Worm (Caenorhabditis elegans) whole organism, mixed stage, embryonic: ENCODE measurements around the gene F55G7.3.
A peak's percentile ranks its signal among the peaks of the same experiment; 100 is the strongest.

Source experiments
- M03D4.4 ChIP-seq: sonication (generic microtip); optimal IDR thresholded peaks from 2 replicates; lab custom pipeline; 2017; ENCODE audit warnings: mild to moderate bottlenecking, missing genetic modification characterization, missing compliant biosample characterization
- bed-3 ChIP-seq: fragments of 200-800 bp; sonication (Bioruptor generic); optimal IDR thresholded peaks from 3 replicates; lab custom pipeline; 2018; ENCODE audit warnings: mild to moderate bottlenecking, missing genetic modification characterization, moderate library complexity, missing compliant biosample characterization
- blmp-1 ChIP-seq: fragments of 150-350 bp; optimal IDR thresholded peaks from 2 replicates; lab custom pipeline; 2014; ENCODE audit warnings: missing biosample characterization, missing genetic modification characterization
- ceh-39 ChIP-seq: fragments of 150-350 bp; optimal IDR thresholded peaks from 2 replicates; lab custom pipeline; 2014; ENCODE audit warnings: missing biosample characterization, missing genetic modification characterization
- ceh-43 ChIP-seq: fragments of 200-800 bp; sonication (Bioruptor generic); optimal IDR thresholded peaks from 2 replicates; lab custom pipeline; 2018; ENCODE audit warnings: mild to moderate bottlenecking, missing genetic modification characterization, moderate library complexity, missing compliant biosample characterization
- ceh-83 ChIP-seq: fragments of 200-800 bp; sonication (Bioruptor generic); optimal IDR thresholded peaks from 2 replicates; lab custom pipeline; 2018; ENCODE audit warnings: mild to moderate bottlenecking, missing genetic modification characterization, missing compliant biosample characterization
- ces-1 ChIP-seq: fragments of 150-350 bp; optimal IDR thresholded peaks from 2 replicates; lab custom pipeline; 2014; ENCODE audit warnings: missing biosample characterization, missing genetic modification reagents, missing genetic modification characterization
- cnd-1 ChIP-seq: fragments of 200-800 bp; sonication (Bioruptor generic); optimal IDR thresholded peaks from 2 replicates; lab custom pipeline; 2018; ENCODE audit warnings: mild to moderate bottlenecking, missing genetic modification characterization, missing compliant biosample characterization
- drap-1 ChIP-seq: fragments of 200-800 bp; sonication (Bioruptor generic); optimal IDR thresholded peaks from 3 replicates; lab custom pipeline; 2018; ENCODE audit warnings: mild to moderate bottlenecking, missing genetic modification characterization, missing compliant biosample characterization
- elt-1 ChIP-seq: sonication (generic microtip); optimal IDR thresholded peaks from 2 replicates; lab custom pipeline; 2017; ENCODE audit warnings: missing genetic modification characterization, mild to moderate bottlenecking, missing compliant biosample characterization, antibody characterized with exemption, moderate library complexity, borderline replicate concordance; ENCODE audit not compliant: insufficient read depth
- elt-3 ChIP-seq: fragments of 150-350 bp; optimal IDR thresholded peaks from 2 replicates; lab custom pipeline; 2014; ENCODE audit warnings: missing biosample characterization, missing genetic modification characterization
- flh-1 ChIP-seq: fragments of 200-800 bp; sonication (Bioruptor generic); optimal IDR thresholded peaks from 2 replicates; lab custom pipeline; 2018; ENCODE audit warnings: mild to moderate bottlenecking, missing genetic modification characterization, moderate library complexity, missing compliant biosample characterization
- ham-2 ChIP-seq: fragments of 200-800 bp; sonication (Bioruptor generic); optimal IDR thresholded peaks from 2 replicates; lab custom pipeline; 2018; ENCODE audit warnings: mild to moderate bottlenecking, missing genetic modification characterization, missing compliant biosample characterization
- hlh-1 ChIP-seq: fragments of 150-350 bp; optimal IDR thresholded peaks from 2 replicates; lab custom pipeline; 2014; ENCODE audit warnings: missing biosample characterization, missing genetic modification reagents, missing genetic modification characterization
- lin-32 ChIP-seq: fragments of 200-800 bp; sonication (Bioruptor generic); optimal IDR thresholded peaks from 2 replicates; lab custom pipeline; 2018; ENCODE audit warnings: mild to moderate bottlenecking, missing genetic modification characterization, missing compliant biosample characterization
- lsy-2 ChIP-seq: fragments of 150-350 bp; optimal IDR thresholded peaks from 2 replicates; lab custom pipeline; 2014; ENCODE audit warnings: missing biosample characterization, missing genetic modification characterization
- mab-5 ChIP-seq: fragments of 150-350 bp; optimal IDR thresholded peaks from 2 replicates; lab custom pipeline; 2014; ENCODE audit warnings: missing biosample characterization, missing genetic modification characterization
- mep-1 ChIP-seq: fragments of 150-350 bp; optimal IDR thresholded peaks from 2 replicates; lab custom pipeline; 2017; ENCODE audit warnings: missing biosample characterization, missing genetic modification reagents, missing genetic modification characterization, inconsistent platforms
- mls-2 ChIP-seq: sonication (generic microtip); optimal IDR thresholded peaks from 2 replicates; lab custom pipeline; 2016; ENCODE audit warnings: mild to moderate bottlenecking, missing genetic modification characterization, moderate library complexity, missing compliant biosample characterization
- nhr-12 ChIP-seq: fragments of 150-350 bp; optimal IDR thresholded peaks from 2 replicates; lab custom pipeline; 2014; ENCODE audit warnings: missing biosample characterization, missing genetic modification characterization
- nhr-2 ChIP-seq: fragments of 150-350 bp; optimal IDR thresholded peaks from 2 replicates; lab custom pipeline; 2014; ENCODE audit warnings: missing biosample characterization, missing genetic modification characterization
- nhr-237 ChIP-seq: fragments of 150-350 bp; optimal IDR thresholded peaks from 2 replicates; lab custom pipeline; 2014; ENCODE audit warnings: missing biosample characterization, missing genetic modification characterization
- nhr-28 ChIP-seq: fragments of 150-350 bp; optimal IDR thresholded peaks from 2 replicates; lab custom pipeline; 2014; ENCODE audit warnings: missing biosample characterization, missing genetic modification characterization
- nhr-76 ChIP-seq: sonication (generic microtip); optimal IDR thresholded peaks from 2 replicates; lab custom pipeline; 2017; ENCODE audit warnings: missing biosample characterization, missing genetic modification characterization
- pha-4 ChIP-seq: fragments of 150-350 bp; optimal IDR thresholded peaks from 2 replicates; lab custom pipeline; 2018; ENCODE audit warnings: missing biosample characterization, missing genetic modification reagents, missing genetic modification characterization
- sem-2 ChIP-seq: fragments of 200-800 bp; sonication (Bioruptor generic); optimal IDR thresholded peaks from 2 replicates; lab custom pipeline; 2018; ENCODE audit warnings: mild to moderate bottlenecking, missing genetic modification characterization, missing compliant biosample characterization
- snpc-4 ChIP-seq: fragments of 150-350 bp; optimal IDR thresholded peaks from 2 replicates; lab custom pipeline; 2014; ENCODE audit warnings: missing biosample characterization, missing genetic modification characterization
- sptf-1 ChIP-seq: sonication (generic microtip); optimal IDR thresholded peaks from 2 replicates; lab custom pipeline; 2017; ENCODE audit warnings: mild to moderate bottlenecking, missing genetic modification characterization, moderate library complexity, missing compliant biosample characterization
- tbx-8 ChIP-seq: fragments of 200-800 bp; sonication (Bioruptor generic); optimal IDR thresholded peaks from 2 replicates; lab custom pipeline; 2018; ENCODE audit warnings: mild to moderate bottlenecking, missing genetic modification characterization, moderate library complexity, missing compliant biosample characterization
- unc-39 ChIP-seq: fragments of 150-350 bp; optimal IDR thresholded peaks from 2 replicates; lab custom pipeline; 2014; ENCODE audit warnings: missing biosample characterization, missing genetic modification characterization
- unc-62 ChIP-seq: fragments of 150-350 bp; optimal IDR thresholded peaks from 2 replicates; lab custom pipeline; 2014; ENCODE audit warnings: missing biosample characterization, missing genetic modification reagents, missing genetic modification characterization
- zip-8 ChIP-seq: fragments of 150-350 bp; optimal IDR thresholded peaks from 2 replicates; lab custom pipeline; 2014; ENCODE audit warnings: missing biosample characterization, missing genetic modification characterization
- ztf-11 ChIP-seq: fragments of 150-350 bp; optimal IDR thresholded peaks from 2 replicates; lab custom pipeline; 2014; ENCODE audit warnings: missing biosample characterization, missing genetic modification characterization

The F55G7.3 gene

ce11 chrX:11927585-11927984, 14.3 kb downstream of the F55G7.3 start, which contains the start of gene F55G7.4:
Gene F55G7.4 (plus strand): TSS chrX:11927885.
- TF ChIP-seq tbx-8 (GFP tag; lab: Kevin White, UChicago), result no peak
- no peak for TF ChIP-seq nhr-76
- TF ChIP-seq nhr-28, result no peak
- TF ChIP-seq mep-1 (tag; lab: Kevin White, UChicago), result no peak
- no peak for TF ChIP-seq ceh-39
- no peak for TF ChIP-seq mab-5 (tag; lab: Kevin White, UChicago)
- TF ChIP-seq ceh-43 (GFP tag; lab: Kevin White, UChicago), result no peak
- no peak for TF ChIP-seq lsy-2 (tag; lab: Kevin White, UChicago)
- TF ChIP-seq lin-32 (GFP tag; lab: Kevin White, UChicago), result no peak
- TF ChIP-seq bed-3 (GFP tag; lab: Kevin White, UChicago), result no peak
- no peak for TF ChIP-seq blmp-1 (tag; lab: Kevin White, UChicago)
- no peak for TF ChIP-seq flh-1 (GFP tag; lab: Kevin White, UChicago)
- no peak for TF ChIP-seq ztf-11
- TF ChIP-seq sem-2 (GFP tag; lab: Kevin White, UChicago), result no peak
- TF ChIP-seq cnd-1 (tag; lab: Kevin White, UChicago), result no peak
- TF ChIP-seq nhr-12 (tag; lab: Kevin White, UChicago), result no peak
- no peak for TF ChIP-seq mls-2 (tag; lab: Kevin White, UChicago)
- no peak for TF ChIP-seq pha-4
- TF ChIP-seq nhr-237 (tag; lab: Kevin White, UChicago), result no peak

- TF ChIP-seq nhr-237 (tag; lab: Kevin White, UChicago) (no peak), snpc-4 (tag; lab: Kevin White, UChicago) (no peak), sptf-1 (tag; lab: Kevin White, UChicago) (no peak), hlh-1 (no peak), unc-39 (no peak), mls-2 (tag; lab: Kevin White, UChicago) (no peak), flh-1 (GFP tag; lab: Kevin White, UChicago) (no peak), lin-32 (GFP tag; lab: Kevin White, UChicago) (no peak), nhr-76 (no peak), pha-4 (no peak), elt-3 (no peak), mab-5 (tag; lab: Kevin White, UChicago) (no peak), zip-8 (tag; lab: Kevin White, UChicago) (no peak), nhr-12 (tag; lab: Kevin White, UChicago) (no peak), ceh-83 (GFP tag; lab: Kevin White, UChicago) (no peak)
These were observed 16.6 kb downstream of the F55G7.3 start for ce11 chrX:11925243-11925642.

DNA sequence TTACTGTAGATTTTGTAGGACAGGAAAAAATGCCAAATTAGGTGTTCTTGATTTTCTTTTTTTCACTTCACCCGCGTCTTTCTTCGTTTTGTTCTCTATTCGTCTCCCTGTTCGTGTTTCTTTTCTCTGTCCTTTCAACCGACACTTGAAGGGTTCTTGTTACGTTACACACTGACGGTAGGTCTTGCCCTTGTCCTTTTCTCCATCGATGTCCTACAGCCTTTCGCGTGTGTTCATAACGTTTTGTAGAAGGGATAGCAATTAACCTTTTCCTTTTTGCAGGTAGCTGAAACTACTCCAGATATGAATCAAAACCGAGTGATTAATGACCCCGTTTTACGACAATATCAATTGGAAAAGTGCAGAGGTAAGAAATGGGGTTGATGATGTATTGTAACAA, 17.7 kb downstream of the F55G7.3 start, which contains the start of gene F55G7.1:
Gene F55G7.1, plus strand, starts transcription at position 276 of the 400 bp plus-strand sequence.
- TF ChIP-seq nhr-237 (tag; lab: Kevin White, UChicago) (peak; percentile 9), zip-8 (tag; lab: Kevin White, UChicago) (no peak)

DNA sequence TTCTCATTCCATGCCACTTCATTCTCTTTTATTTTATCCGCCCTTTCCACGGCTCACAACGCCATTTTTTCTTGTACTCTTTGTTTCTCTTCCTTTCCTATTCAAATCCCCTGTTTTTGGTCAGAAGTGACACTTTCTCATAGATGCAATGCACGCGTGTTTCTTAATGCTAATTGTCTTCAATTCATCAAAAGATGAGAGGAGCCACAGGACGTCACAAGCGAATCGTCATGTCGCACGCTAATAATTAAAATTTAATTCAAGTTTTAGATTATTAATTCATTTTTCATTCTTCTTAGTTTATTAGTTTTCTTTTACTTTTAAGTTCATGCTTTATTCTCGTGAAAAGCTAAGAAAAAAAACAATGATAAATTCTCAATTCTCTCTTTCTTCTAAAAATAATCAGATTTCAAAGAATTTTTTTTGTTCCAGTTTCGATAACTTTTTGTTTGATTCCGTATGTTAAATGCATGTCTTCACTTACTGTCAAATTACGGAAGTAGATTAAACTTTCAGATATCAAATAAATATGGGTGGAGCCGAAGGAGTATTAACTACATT, 21.0 kb downstream of the F55G7.3 start, which contains the start of gene Y62H9A.14:
Gene Y62H9A.14, plus strand, starts transcription at position 511 of the 561 bp plus-strand sequence.
- TF ChIP-seq pha-4 (no peak), nhr-237 (tag; lab: Kevin White, UChicago) (no peak), sptf-1 (tag; lab: Kevin White, UChicago) (no peak), drap-1 (GFP tag; lab: Kevin White, UChicago) (no peak), nhr-12 (tag; lab: Kevin White, UChicago) (no peak), flh-1 (GFP tag; lab: Kevin White, UChicago) (no peak), nhr-2 (tag; lab: Kevin White, UChicago) (no peak), sem-2 (GFP tag; lab: Kevin White, UChicago) (no peak), tbx-8 (GFP tag; lab: Kevin White, UChicago) (no peak), ces-1 (no peak), unc-62 (GFP tag; lab: Kevin White, UChicago) (no peak), cnd-1 (tag; lab: Kevin White, UChicago) (no peak), elt-1 (tag; lab: Kevin White, UChicago) (no peak), lin-32 (GFP tag; lab: Kevin White, UChicago) (no peak), ceh-39 (no peak), hlh-1 (no peak), M03D4.4 (tag; lab: Kevin White, UChicago) (no peak), snpc-4 (tag; lab: Kevin White, UChicago) (no peak), mls-2 (tag; lab: Kevin White, UChicago) (no peak), ham-2 (GFP tag; lab: Kevin White, UChicago) (no peak)
- TF ChIP-seq, all 35 proteins: peak for 0
